Worm (Caenorhabditis elegans) whole organism, L1 larva: Measurements from ENCODE around the gene srw-3.

ENCODE experiments used
- C04F5.9 ChIP-seq: sonication (generic microtip); optimal IDR thresholded peaks from 2 replicates; lab custom pipeline; 2016; ENCODE audit warnings: missing genetic modification characterization, missing compliant biosample characterization
- C34B4.2 ChIP-seq: sonication (generic microtip); optimal IDR thresholded peaks from 2 replicates; lab custom pipeline; 2017; ENCODE audit warnings: mild to moderate bottlenecking, missing genetic modification characterization, missing compliant biosample characterization
- F16B12.6 ChIP-seq: fragments of 150-350 bp; optimal IDR thresholded peaks from 2 replicates; lab custom pipeline; 2014; ENCODE audit warnings: missing biosample characterization, missing genetic modification characterization
- Y116A8C.19 ChIP-seq: sonication (generic microtip); optimal IDR thresholded peaks from 2 replicates; lab custom pipeline; 2016; ENCODE audit warnings: missing compliant biosample characterization, missing genetic modification characterization, borderline replicate concordance
- alr-1 ChIP-seq: fragments of 200-800 bp; sonication (Bioruptor generic); optimal IDR thresholded peaks from 2 replicates; lab custom pipeline; 2018; ENCODE audit warnings: borderline replicate concordance, mild to moderate bottlenecking, missing genetic modification characterization, missing compliant biosample characterization
- ama-1 ChIP-seq: fragments of 150-350 bp; optimal IDR thresholded peaks from 2 replicates; lab custom pipeline; 2014
- ceh-88 ChIP-seq: fragments of 200-800 bp; sonication (Bioruptor generic); IDR thresholded peaks from 2 replicates; pipeline ENCODE4 v1.3.6; 2022; ENCODE audit warnings: missing genetic modification characterization, missing compliant biosample characterization
- dpl-1 ChIP-seq, 3 experiments: fragments of 150-350 bp in 2 of 3; sonication (generic microtip) in 1 of 3; optimal IDR thresholded peaks; 2 replicates each; lab custom pipeline; 2014 to 2017; ENCODE audit warnings: missing biosample characterization in 3 of 3, missing genetic modification characterization in 3 of 3, missing genetic modification reagents in 3 of 3
- dsc-1 ChIP-seq: sonication (generic microtip); optimal IDR thresholded peaks from 2 replicates; lab custom pipeline; 2016; ENCODE audit warnings: mild to moderate bottlenecking, missing genetic modification characterization, missing compliant biosample characterization
- egl-27 ChIP-seq, 2 experiments: fragments of 150-350 bp in 1 of 2; sonication (generic microtip); optimal IDR thresholded peaks; 3 replicates each; lab custom pipeline; 2017 to 2018; ENCODE audit warnings: missing biosample characterization in 2 of 2, missing genetic modification characterization in 2 of 2, missing genetic modification reagents in 2 of 2
- elt-3 ChIP-seq, 6 experiments: fragments of 150-350 bp in 1 of 6; sonication (generic microtip); optimal IDR thresholded peaks; 2 replicates each; lab custom pipeline; 2017 to 2018; ENCODE audit warnings: missing biosample characterization in 6 of 6, missing genetic modification characterization in 6 of 6, inconsistent platforms in 1 of 6
- fkh-4 ChIP-seq: sonication (generic microtip); optimal IDR thresholded peaks from 2 replicates; lab custom pipeline; 2016; ENCODE audit warnings: missing compliant biosample characterization, missing genetic modification characterization, borderline replicate concordance
- grh-1 ChIP-seq: fragments of 200-800 bp; sonication (Bioruptor generic); IDR thresholded peaks from 2 replicates; pipeline ENCODE4 v1.3.6; 2022; ENCODE audit warnings: missing genetic modification reagents, missing genetic modification characterization, missing compliant biosample characterization
- hlh-4 ChIP-seq: sonication (generic microtip); optimal IDR thresholded peaks from 2 replicates; lab custom pipeline; 2016; ENCODE audit warnings: mild to moderate bottlenecking, missing genetic modification characterization, missing compliant biosample characterization
- hpl-2 ChIP-seq: fragments of 150-350 bp; optimal IDR thresholded peaks from 2 replicates; lab custom pipeline; 2014; ENCODE audit warnings: missing biosample characterization, missing genetic modification reagents, missing genetic modification characterization
- irx-1 ChIP-seq: sonication (generic microtip); optimal IDR thresholded peaks from 2 replicates; lab custom pipeline; 2016; ENCODE audit warnings: missing genetic modification characterization, missing compliant biosample characterization
- lin-13 ChIP-seq: fragments of 150-350 bp; optimal IDR thresholded peaks from 2 replicates; lab custom pipeline; 2014; ENCODE audit warnings: missing biosample characterization, missing genetic modification reagents, missing genetic modification characterization
- lir-3 ChIP-seq: sonication (generic microtip); optimal IDR thresholded peaks from 2 replicates; lab custom pipeline; 2016; ENCODE audit warnings: mild to moderate bottlenecking, missing genetic modification characterization, moderate library complexity, missing compliant biosample characterization; ENCODE audit not compliant: poor library complexity
- lsy-2 ChIP-seq, 2 experiments: fragments of 150-350 bp; optimal IDR thresholded peaks; 2 replicates each; lab custom pipeline; 2014; ENCODE audit warnings: missing biosample characterization in 2 of 2, missing genetic modification characterization in 2 of 2
- mdl-1 ChIP-seq, 2 experiments: fragments of 150-350 bp; optimal IDR thresholded peaks; 2 replicates each; lab custom pipeline; 2014 to 2017; ENCODE audit warnings: missing biosample characterization in 2 of 2, missing genetic modification characterization in 2 of 2, inconsistent platforms in 1 of 2
- nhr-11 ChIP-seq: fragments of 150-350 bp; optimal IDR thresholded peaks from 2 replicates; lab custom pipeline; 2014; ENCODE audit warnings: missing biosample characterization, missing genetic modification characterization
- nhr-20 ChIP-seq: sonication (generic microtip); optimal IDR thresholded peaks from 2 replicates; lab custom pipeline; 2016; ENCODE audit warnings: mild to moderate bottlenecking, missing genetic modification characterization, missing compliant biosample characterization
- nhr-71 ChIP-seq: sonication (generic microtip); optimal IDR thresholded peaks from 2 replicates; lab custom pipeline; 2016; ENCODE audit warnings: mild to moderate bottlenecking, missing genetic modification characterization, moderate library complexity, missing compliant biosample characterization
- nhr-77 ChIP-seq: fragments of 150-350 bp; optimal IDR thresholded peaks from 2 replicates; lab custom pipeline; 2014; ENCODE audit warnings: missing biosample characterization, missing genetic modification characterization
- nhr-84 ChIP-seq: sonication (generic microtip); optimal IDR thresholded peaks from 2 replicates; lab custom pipeline; 2017; ENCODE audit warnings: missing biosample characterization, missing genetic modification characterization
- pqm-1 ChIP-seq: sonication (generic microtip); optimal IDR thresholded peaks from 3 replicates; lab custom pipeline; 2017; ENCODE audit warnings: missing biosample characterization, missing genetic modification characterization
- snpc-4 ChIP-seq: fragments of 150-350 bp; optimal IDR thresholded peaks from 2 replicates; lab custom pipeline; 2014; ENCODE audit warnings: missing biosample characterization, missing genetic modification characterization
- snu-23 ChIP-seq: sonication (generic microtip); optimal IDR thresholded peaks from 2 replicates; lab custom pipeline; 2016; ENCODE audit warnings: missing genetic modification characterization, missing compliant biosample characterization
- sptf-1 ChIP-seq: fragments of 150-350 bp; optimal IDR thresholded peaks from 2 replicates; lab custom pipeline; 2014; ENCODE audit warnings: missing biosample characterization, missing genetic modification characterization
- sup-37 ChIP-seq: fragments of 200-800 bp; sonication (Bioruptor generic); optimal IDR thresholded peaks from 2 replicates; lab custom pipeline; 2018; ENCODE audit warnings: mild to moderate bottlenecking, missing genetic modification characterization, missing compliant biosample characterization
- swsn-7 ChIP-seq: sonication (generic microtip); optimal IDR thresholded peaks from 2 replicates; lab custom pipeline; 2016; ENCODE audit warnings: missing genetic modification characterization, missing compliant biosample characterization
- tbx-2 ChIP-seq: sonication (generic microtip); optimal IDR thresholded peaks from 2 replicates; lab custom pipeline; 2016; ENCODE audit warnings: missing genetic modification characterization, missing compliant biosample characterization
- tlp-1 ChIP-seq: fragments of 150-350 bp; optimal IDR thresholded peaks from 2 replicates; lab custom pipeline; 2014; ENCODE audit warnings: missing biosample characterization, missing genetic modification characterization
- unc-86 ChIP-seq: sonication (generic microtip); optimal IDR thresholded peaks from 2 replicates; lab custom pipeline; 2016; ENCODE audit warnings: missing genetic modification characterization, missing compliant biosample characterization
- unc-98 ChIP-seq: fragments of 200-800 bp; sonication (Bioruptor generic); IDR thresholded peaks from 2 replicates; pipeline ENCODE4 v1.3.6; 2022; ENCODE audit warnings: missing genetic modification characterization, missing compliant biosample characterization
- zag-1 ChIP-seq: fragments of 150-350 bp; optimal IDR thresholded peaks from 2 replicates; lab custom pipeline; 2014; ENCODE audit warnings: missing biosample characterization, missing genetic modification characterization

Gene srw-3

ce11 chrV:7705316-7705715, at the start of gene srw-3:
srw-3 (plus strand) TSS chrV:7705616.
- TF ChIP-seq nhr-11 (tag; lab: Kevin White, UChicago): no peak
- no peak for TF ChIP-seq unc-98
- TF ChIP-seq Y116A8C.19: no peak
- no peak for TF ChIP-seq sup-37
- TF ChIP-seq nhr-84 (tag; lab: Kevin White, UChicago): no peak
- no peak for TF ChIP-seq zag-1
- no peak for TF ChIP-seq sptf-1 (tag; lab: Kevin White, UChicago)
- no peak for TF ChIP-seq nhr-20 (tag; lab: Kevin White, UChicago)
- TF ChIP-seq lsy-2 (tag; optimal IDR thresholded peaks at IDR 0.05; lab: Kevin White, UChicago): no peak
- no peak for TF ChIP-seq egl-27 (tag; optimal IDR thresholded peaks at IDR 0.05; lab: Kevin White, UChicago)
- TF ChIP-seq C04F5.9 (tag; lab: Kevin White, UChicago): no peak
- TF ChIP-seq hpl-2 (GFP tag; lab: Kevin White, UChicago): no peak

ce11 chrV:7667940-7668339, 37.5 kb upstream of the srw-3 start, which contains the start of gene C12D5.5:
C12D5.5 (plus strand) TSS chrV:7668240.
- TF ChIP-seq tlp-1 (tag; lab: Kevin White, UChicago) (no peak), C34B4.2 (tag; lab: Kevin White, UChicago) (no peak), sup-37 (no peak), mdl-1 (tag; optimal IDR thresholded peaks at IDR 0.05; lab: Kevin White, UChicago) (no peak), pqm-1 (tag; lab: Kevin White, UChicago) (no peak), unc-86 (tag; lab: Kevin White, UChicago) (no peak), snu-23 (GFP tag; lab: Kevin White, UChicago) (no peak), nhr-84 (tag; lab: Kevin White, UChicago) (no peak), tbx-2 (no peak), dpl-1 (GFP tag; optimal IDR thresholded peaks at IDR 0.05; lab: Kevin White, UChicago) (no peak), dsc-1 (tag; lab: Kevin White, UChicago) (no peak), fkh-4 (tag; lab: Kevin White, UChicago) (no peak), F16B12.6 (tag; lab: Kevin White, UChicago) (no peak), nhr-77 (no peak), nhr-20 (tag; lab: Kevin White, UChicago) (no peak), irx-1 (no peak), sptf-1 (tag; lab: Kevin White, UChicago) (no peak), ama-1 (lab: Kevin White, UChicago) (no peak), snpc-4 (tag; lab: Kevin White, UChicago) (no peak)

ce11 chrV:7672258-7672657, 33.2 kb upstream of the srw-3 start, which contains the start of gene C12D5.4:
C12D5.4 (plus strand) TSS chrV:7672558.
- TF ChIP-seq swsn-7 (tag; lab: Kevin White, UChicago) (no peak), snpc-4 (tag; lab: Kevin White, UChicago) (no peak), ceh-88 (GFP tag; lab: Robert Waterston, UW) (no peak), nhr-71 (no peak), pqm-1 (tag; lab: Kevin White, UChicago) (no peak), dsc-1 (tag; lab: Kevin White, UChicago) (no peak), alr-1 (no peak), hlh-4 (tag; lab: Kevin White, UChicago) (no peak), fkh-4 (tag; lab: Kevin White, UChicago) (no peak)

DNA sequence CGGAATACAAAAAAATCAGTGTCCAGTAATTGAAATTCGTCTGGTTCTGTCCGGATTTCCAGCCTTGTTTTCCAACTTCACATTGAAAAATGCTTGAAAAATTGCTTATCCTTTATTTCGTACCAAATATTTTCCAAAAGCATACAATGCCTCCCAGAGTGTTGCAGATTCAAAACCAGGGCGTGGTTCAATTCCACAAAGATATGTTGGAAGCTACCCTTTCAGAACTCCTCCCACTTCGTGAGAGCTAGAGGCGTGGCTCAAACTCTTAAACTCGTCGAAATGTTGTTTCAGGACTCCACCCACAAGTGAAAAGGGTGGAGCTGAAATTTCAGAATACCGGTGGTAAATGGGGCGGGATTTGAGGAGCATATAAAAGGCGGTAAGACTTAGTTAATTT, 29.5 kb upstream of the srw-3 start, which contains the start of gene C12D5.3:
Gene C12D5.3, plus strand, starts transcription at position 301 of the 400 bp plus-strand sequence.
- TF ChIP-seq lir-3 (tag; lab: Kevin White, UChicago): no peak
- TF ChIP-seq C04F5.9 (tag; lab: Kevin White, UChicago): no peak
- no peak for TF ChIP-seq C34B4.2 (tag; lab: Kevin White, UChicago)
- no peak for TF ChIP-seq grh-1 (GFP tag; lab: Robert Waterston, UW)
- no peak for TF ChIP-seq lin-13 (GFP tag; lab: Kevin White, UChicago)
- no peak for TF ChIP-seq ceh-88 (GFP tag; lab: Robert Waterston, UW)
- TF ChIP-seq sptf-1 (tag; lab: Kevin White, UChicago): no peak
- no peak for TF ChIP-seq elt-3 (tag; optimal IDR thresholded peaks at IDR 0.05; lab: Kevin White, UChicago)
- no peak for TF ChIP-seq hpl-2 (GFP tag; lab: Kevin White, UChicago)
- no peak for TF ChIP-seq pqm-1 (tag; lab: Kevin White, UChicago)
- TF ChIP-seq, all 84 proteins: peak for 0
